Fruit fly (Drosophila melanogaster): ENCODE results near the gene CCT6.

Gene CCT6

dm6 chrX:15788235-15789187, 42.1 kb downstream of the CCT6 start, which contains the start of gene Rhp:
Gene Rhp, plus strand, starts transcription at chrX:15788897.
- peak; percentile 20 for TF ChIP-seq CG1620 (GFP tag; optimal IDR thresholded peaks at IDR 0.05)
- TF ChIP-seq kay (GFP tag; ENCODE audit: borderline replicate concordance): no peak
- no peak for TF ChIP-seq toe (GFP tag; optimal IDR thresholded peaks at IDR 0.05)
- TF ChIP-seq Hr96 (GFP tag; optimal IDR thresholded peaks at IDR 0.05): no peak
- TF ChIP-seq CG14711 (tag; optimal IDR thresholded peaks at IDR 0.05): peak; percentile 62
- TF ChIP-seq ovo (GFP tag; optimal IDR thresholded peaks at IDR 0.05): peak; percentile 29
- TF ChIP-seq Mnt (GFP tag; optimal IDR thresholded peaks at IDR 0.05): peak; percentile 47
- peak; percentile 62 for TF ChIP-seq CG11617 (GFP tag; optimal IDR thresholded peaks at IDR 0.05)
- TF ChIP-seq cic (GFP tag; optimal IDR thresholded peaks at IDR 0.05): peak; percentile 70
- peak; percentile 45 for TF ChIP-seq CG12768 (GFP tag; optimal IDR thresholded peaks at IDR 0.05)
- TF ChIP-seq pad (GFP tag; optimal IDR thresholded peaks at IDR 0.05): peak; percentile 48
- TF ChIP-seq CG7045 (GFP tag; optimal IDR thresholded peaks at IDR 0.05): peak; percentile 33
- peak; percentile 41 for TF ChIP-seq CG33017 (tag; optimal IDR thresholded peaks at IDR 0.05)
- peak; percentile 68 for TF ChIP-seq tj (GFP tag; optimal IDR thresholded peaks at IDR 0.05)
- peak; percentile 51 for TF ChIP-seq Crg-1 (GFP tag; optimal IDR thresholded peaks at IDR 0.05)
- no peak for TF ChIP-seq Clk (GFP tag; optimal IDR thresholded peaks at IDR 0.05)
- TF ChIP-seq CG5204 (GFP tag; optimal IDR thresholded peaks at IDR 0.05): no peak
- no peak for TF ChIP-seq cnc (optimal IDR thresholded peaks at IDR 0.05)
- peak; percentile 88 for TF ChIP-seq CG7101 (tag; optimal IDR thresholded peaks at IDR 0.05)
- peak; percentile 24 for TF ChIP-seq bab1 (GFP tag; optimal IDR thresholded peaks at IDR 0.05)

dm6 chrX:15795951-15796443, 49.5 kb downstream of the CCT6 start, which contains the start of gene sordd1:
Gene sordd1, minus strand, starts transcription at chrX:15796028.
- peak; percentile 34 for TF ChIP-seq toe (GFP tag; optimal IDR thresholded peaks at IDR 0.05)
